Worm (Caenorhabditis elegans): ENCODE results near the gene lgc-21.

lgc-21 gene

DNA sequence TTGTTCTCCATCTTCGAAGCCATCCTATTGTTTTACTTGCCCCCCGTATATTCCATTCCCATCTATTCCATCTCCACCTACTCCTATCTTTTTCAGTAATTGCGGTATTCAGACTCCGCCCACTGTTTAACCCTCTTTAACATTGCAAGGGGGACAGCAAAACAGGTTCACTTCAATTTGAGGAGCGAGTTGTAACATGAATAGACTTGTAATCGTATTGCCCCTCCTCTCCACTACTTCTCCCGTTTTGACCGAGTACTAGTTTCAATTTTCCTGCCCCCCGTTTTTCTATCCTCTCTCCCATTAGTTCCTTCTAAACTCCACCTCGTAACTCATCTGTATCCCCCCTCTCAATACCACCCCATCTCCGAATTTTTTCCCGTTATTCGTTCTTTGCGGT is 39.3 kb downstream of the lgc-21 start:
- TF ChIP-seq elt-3 (tag; optimal IDR thresholded peaks at IDR 0.05) (no peak), pha-4 (tag; optimal IDR thresholded peaks at IDR 0.05) (no peak), lsy-12 (tag; optimal IDR thresholded peaks at IDR 0.05) (no peak), lin-15B (tag; optimal IDR thresholded peaks at IDR 0.05) (no peak), nhr-76 (tag; optimal IDR thresholded peaks at IDR 0.05) (no peak), nhr-67 (tag; optimal IDR thresholded peaks at IDR 0.05) (no peak), fkh-10 (GFP tag; optimal IDR thresholded peaks at IDR 0.05) (no peak), elt-2 (tag; optimal IDR thresholded peaks at IDR 0.05) (no peak), unc-62 (GFP tag; optimal IDR thresholded peaks at IDR 0.05) (no peak), ztf-4 (tag; optimal IDR thresholded peaks at IDR 0.05) (no peak), fkh-2 (tag; optimal IDR thresholded peaks at IDR 0.05) (no peak), ceh-82 (tag; optimal IDR thresholded peaks at IDR 0.05) (no peak)

DNA sequence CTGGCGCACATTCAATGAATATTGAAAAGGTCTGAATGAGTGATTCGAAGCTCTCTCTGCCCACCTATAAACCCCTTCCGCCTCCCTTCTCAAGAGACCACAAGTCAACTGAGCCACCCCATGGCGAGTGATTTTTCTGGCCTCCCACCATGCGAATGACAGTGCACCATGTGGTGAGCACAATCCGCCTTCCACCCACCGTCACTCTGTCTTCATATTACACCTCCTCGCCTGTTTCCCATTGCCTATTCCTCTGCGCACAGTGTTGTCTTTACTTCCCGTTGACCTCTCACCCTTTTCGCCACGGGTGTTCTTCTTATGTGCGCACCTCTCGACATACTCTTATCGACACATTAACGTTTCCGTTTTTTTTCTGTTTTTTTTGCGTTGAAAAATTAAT is 40.9 kb downstream of the lgc-21 start:
- no peak for TF ChIP-seq ceh-16 (tag; optimal IDR thresholded peaks at IDR 0.05)
- TF ChIP-seq mdl-1 (tag; optimal IDR thresholded peaks at IDR 0.05) = no peak
- TF ChIP-seq nhr-23 (tag; optimal IDR thresholded peaks at IDR 0.05) = no peak
- no peak for TF ChIP-seq hmg-11 (tag; optimal IDR thresholded peaks at IDR 0.05)
- TF ChIP-seq ama-1 (optimal IDR thresholded peaks at IDR 0.05) = no peak
- no peak for TF ChIP-seq skn-1 (tag; optimal IDR thresholded peaks at IDR 0.05)
- no peak for TF ChIP-seq ztf-11 (tag; optimal IDR thresholded peaks at IDR 0.05)
- TF ChIP-seq zag-1 (tag; optimal IDR thresholded peaks at IDR 0.05) = no peak
- no peak for TF ChIP-seq nhr-43 (tag; optimal IDR thresholded peaks at IDR 0.05; ENCODE audit: poor library complexity, severe bottlenecking)
- TF ChIP-seq sea-2 (GFP tag; optimal IDR thresholded peaks at IDR 0.05) = no peak
- no peak for TF ChIP-seq elt-1 (tag; optimal IDR thresholded peaks at IDR 0.05)
- no peak for TF ChIP-seq elt-3 (tag; optimal IDR thresholded peaks at IDR 0.05)
- TF ChIP-seq ztf-4 (tag; optimal IDR thresholded peaks at IDR 0.05) = no peak
- no peak for TF ChIP-seq snpc-4 (tag; optimal IDR thresholded peaks at IDR 0.05)
- no peak for TF ChIP-seq egl-5 (tag; optimal IDR thresholded peaks at IDR 0.05)
- no peak for TF ChIP-seq fkh-2 (tag; optimal IDR thresholded peaks at IDR 0.05)
- TF ChIP-seq pha-4 (tag; optimal IDR thresholded peaks at IDR 0.05) = no peak

ce11 chrX:14024400-14024953 is 43.3 kb downstream of the lgc-21 start:
- TF ChIP-seq ZK546.5 (tag; optimal IDR thresholded peaks at IDR 0.05) (no peak), lin-15B (tag; optimal IDR thresholded peaks at IDR 0.05) (no peak), elt-2 (tag; optimal IDR thresholded peaks at IDR 0.05) (peak; percentile 59), nhr-77 (tag; optimal IDR thresholded peaks at IDR 0.05) (no peak), nfya-1 (tag; optimal IDR thresholded peaks at IDR 0.05; ENCODE audit: insufficient read depth) (peak; percentile 15), lin-39 (tag; optimal IDR thresholded peaks at IDR 0.05) (peak; percentile 53), pha-4 (tag; optimal IDR thresholded peaks at IDR 0.05) (peak; percentile 65), aly-2 (tag; optimal IDR thresholded peaks at IDR 0.05) (no peak), R02D3.7 (tag; optimal IDR thresholded peaks at IDR 0.05) (no peak)

ce11 chrX:14020290-14020689 is 47.5 kb downstream of the lgc-21 start, which contains the start of gene C04C11.1:
TSS of gene C04C11.1 (plus strand) at chrX:14020590.
- TF ChIP-seq nhr-237 (tag; optimal IDR thresholded peaks at IDR 0.05) (no peak), fkh-10 (GFP tag; optimal IDR thresholded peaks at IDR 0.05) (no peak), fos-1 (tag; optimal IDR thresholded peaks at IDR 0.05) (no peak), nhr-25 (tag; optimal IDR thresholded peaks at IDR 0.05) (no peak), mml-1 (tag; optimal IDR thresholded peaks at IDR 0.05) (no peak), ztf-4 (tag; optimal IDR thresholded peaks at IDR 0.05) (no peak), skn-1 (tag; optimal IDR thresholded peaks at IDR 0.05) (no peak), zag-1 (tag; optimal IDR thresholded peaks at IDR 0.05) (no peak), nhr-23 (tag; optimal IDR thresholded peaks at IDR 0.05) (no peak), unc-39 (tag; optimal IDR thresholded peaks at IDR 0.05) (no peak), hmg-11 (tag; optimal IDR thresholded peaks at IDR 0.05) (no peak), aly-2 (tag; optimal IDR thresholded peaks at IDR 0.05) (no peak), eor-1 (tag; optimal IDR thresholded peaks at IDR 0.05) (no peak), ztf-11 (tag; optimal IDR thresholded peaks at IDR 0.05) (no peak), elt-2 (tag; optimal IDR thresholded peaks at IDR 0.05) (no peak), egl-27 (tag; optimal IDR thresholded peaks at IDR 0.05) (no peak), ceh-16 (tag; optimal IDR thresholded peaks at IDR 0.05) (no peak), sea-2 (GFP tag; optimal IDR thresholded peaks at IDR 0.05) (no peak), ZK546.5 (tag; optimal IDR thresholded peaks at IDR 0.05) (no peak)

Data from whole organism, L3 larva.